Worm (Caenorhabditis elegans) whole organism, L3 larva: ENCODE data around the gene F13A2.3.

ENCODE experiments used
- R02D3.7 ChIP-seq: fragments of 150-350 bp; optimal IDR thresholded peaks from 2 replicates; lab custom pipeline; 2014; ENCODE audit warnings: missing biosample characterization, missing genetic modification characterization
- ZK546.5 ChIP-seq: sonication (generic microtip); optimal IDR thresholded peaks from 2 replicates; lab custom pipeline; 2017; ENCODE audit warnings: missing biosample characterization, missing genetic modification characterization
- ama-1 ChIP-seq: fragments of 150-350 bp; optimal IDR thresholded peaks from 2 replicates; lab custom pipeline; 2018
- ceh-82 ChIP-seq: fragments of 150-350 bp; optimal IDR thresholded peaks from 2 replicates; lab custom pipeline; 2014; ENCODE audit warnings: missing biosample characterization, missing genetic modification characterization
- ceh-9 ChIP-seq: sonication (generic microtip); optimal IDR thresholded peaks from 2 replicates; lab custom pipeline; 2018; ENCODE audit warnings: missing biosample characterization, missing genetic modification characterization
- daf-12 ChIP-seq: fragments of 150-350 bp; optimal IDR thresholded peaks from 2 replicates; lab custom pipeline; 2014; ENCODE audit warnings: missing biosample characterization, missing genetic modification reagents, missing genetic modification characterization
- egl-27 ChIP-seq: sonication (generic microtip); optimal IDR thresholded peaks from 4 replicates; lab custom pipeline; 2017; ENCODE audit warnings: missing biosample characterization, missing genetic modification reagents, missing genetic modification characterization
- egl-5 ChIP-seq: fragments of 150-350 bp; optimal IDR thresholded peaks from 2 replicates; lab custom pipeline; 2017; ENCODE audit warnings: missing biosample characterization, missing genetic modification reagents, missing genetic modification characterization, inconsistent platforms
- elt-1 ChIP-seq: fragments of 150-350 bp; optimal IDR thresholded peaks from 2 replicates; lab custom pipeline; 2014; ENCODE audit warnings: missing biosample characterization, missing genetic modification characterization
- elt-2 ChIP-seq: sonication (generic microtip); optimal IDR thresholded peaks from 2 replicates; lab custom pipeline; 2016; ENCODE audit warnings: missing genetic modification reagents, mild to moderate bottlenecking, missing genetic modification characterization, missing compliant biosample characterization
- elt-3 ChIP-seq, 3 experiments: fragments of 150-350 bp in 1 of 3; sonication (generic microtip) in 2 of 3; optimal IDR thresholded peaks; 2 replicates in 2 of 3; 4 replicates in 1 of 3; lab custom pipeline; 2014 to 2017; ENCODE audit warnings: missing biosample characterization in 3 of 3, missing genetic modification characterization in 3 of 3
- eor-1 ChIP-seq, 2 experiments: fragments of 150-350 bp; optimal IDR thresholded peaks; 2 replicates each; lab custom pipeline; 2014 to 2018; ENCODE audit warnings: missing biosample characterization in 2 of 2, missing genetic modification characterization in 2 of 2
- fkh-10 ChIP-seq: sonication (generic microtip); optimal IDR thresholded peaks from 2 replicates; lab custom pipeline; 2017; ENCODE audit warnings: missing biosample characterization, missing genetic modification reagents, missing genetic modification characterization
- fkh-2 ChIP-seq: fragments of 150-350 bp; optimal IDR thresholded peaks from 2 replicates; lab custom pipeline; 2014; ENCODE audit warnings: missing biosample characterization, missing genetic modification reagents, missing genetic modification characterization
- fos-1 ChIP-seq: fragments of 150-350 bp; optimal IDR thresholded peaks from 2 replicates; lab custom pipeline; 2014; ENCODE audit warnings: missing biosample characterization, missing genetic modification characterization
- hmg-11 ChIP-seq: sonication (generic microtip); optimal IDR thresholded peaks from 2 replicates; lab custom pipeline; 2016; ENCODE audit warnings: missing genetic modification characterization, missing compliant biosample characterization
- jun-1 ChIP-seq: fragments of 150-350 bp; optimal IDR thresholded peaks from 2 replicates; lab custom pipeline; 2014; ENCODE audit warnings: missing biosample characterization, missing genetic modification reagents, missing genetic modification characterization
- lin-15B ChIP-seq: fragments of 150-350 bp; optimal IDR thresholded peaks from 2 replicates; lab custom pipeline; 2014; ENCODE audit warnings: missing biosample characterization, missing genetic modification characterization
- lin-39 ChIP-seq: fragments of 150-350 bp; optimal IDR thresholded peaks from 2 replicates; lab custom pipeline; 2018; ENCODE audit warnings: missing biosample characterization, missing genetic modification reagents, missing genetic modification characterization
- lsy-12 ChIP-seq: sonication (generic microtip); optimal IDR thresholded peaks from 2 replicates; lab custom pipeline; 2016; ENCODE audit warnings: mild to moderate bottlenecking, missing genetic modification characterization, missing compliant biosample characterization
- mml-1 ChIP-seq: fragments of 150-350 bp; sonication (generic microtip); optimal IDR thresholded peaks from 3 replicates; lab custom pipeline; 2014; ENCODE audit warnings: missing biosample characterization, missing genetic modification characterization
- nfya-1 ChIP-seq: sonication (generic microtip); optimal IDR thresholded peaks from 2 replicates; lab custom pipeline; 2017; ENCODE audit warnings: missing genetic modification characterization, mild to moderate bottlenecking, missing compliant biosample characterization, antibody characterized with exemption, moderate library complexity; ENCODE audit not compliant: insufficient read depth
- nhr-11 ChIP-seq: fragments of 150-350 bp; optimal IDR thresholded peaks from 2 replicates; lab custom pipeline; 2014; ENCODE audit warnings: missing biosample characterization, missing genetic modification characterization
- nhr-12 ChIP-seq: fragments of 150-350 bp; optimal IDR thresholded peaks from 2 replicates; lab custom pipeline; 2014; ENCODE audit warnings: missing biosample characterization, missing genetic modification characterization
- nhr-23 ChIP-seq: fragments of 150-350 bp; optimal IDR thresholded peaks from 2 replicates; lab custom pipeline; 2014; ENCODE audit warnings: missing biosample characterization, missing genetic modification reagents, missing genetic modification characterization
- nhr-25 ChIP-seq: sonication (generic microtip); optimal IDR thresholded peaks from 2 replicates; lab custom pipeline; 2017; ENCODE audit warnings: missing biosample characterization, missing genetic modification characterization
- nhr-28 ChIP-seq: fragments of 150-350 bp; optimal IDR thresholded peaks from 2 replicates; lab custom pipeline; 2014; ENCODE audit warnings: missing biosample characterization, missing genetic modification characterization
- nhr-67 ChIP-seq: fragments of 150-350 bp; optimal IDR thresholded peaks from 2 replicates; lab custom pipeline; 2014; ENCODE audit warnings: missing biosample characterization, missing genetic modification characterization
- nhr-76 ChIP-seq: fragments of 150-350 bp; sonication (generic microtip); optimal IDR thresholded peaks from 5 replicates; lab custom pipeline; 2014; ENCODE audit warnings: missing biosample characterization, missing genetic modification characterization
- nhr-77 ChIP-seq: fragments of 150-350 bp; optimal IDR thresholded peaks from 2 replicates; lab custom pipeline; 2014; ENCODE audit warnings: missing biosample characterization, missing genetic modification characterization
- pha-4 ChIP-seq: fragments of 150-350 bp; optimal IDR thresholded peaks from 2 replicates; lab custom pipeline; 2014; ENCODE audit warnings: missing biosample characterization, missing genetic modification reagents, missing genetic modification characterization
- pqm-1 ChIP-seq: fragments of 150-350 bp; optimal IDR thresholded peaks from 2 replicates; lab custom pipeline; 2017; ENCODE audit warnings: missing biosample characterization, missing genetic modification characterization, inconsistent platforms
- sea-2 ChIP-seq: fragments of 150-350 bp; sonication (generic microtip); optimal IDR thresholded peaks from 4 replicates; lab custom pipeline; 2014; ENCODE audit warnings: missing biosample characterization, missing genetic modification reagents, missing genetic modification characterization
- snpc-4 ChIP-seq: fragments of 150-350 bp; optimal IDR thresholded peaks from 2 replicates; lab custom pipeline; 2014; ENCODE audit warnings: missing biosample characterization, missing genetic modification characterization
- unc-62 ChIP-seq: fragments of 150-350 bp; sonication (generic microtip); optimal IDR thresholded peaks from 4 replicates; lab custom pipeline; 2014; ENCODE audit warnings: missing biosample characterization, missing genetic modification reagents, missing genetic modification characterization

Gene F13A2.3

ce11 chrV:4371309-4371933 is 24.7 kb downstream of the F13A2.3 start, which contains the start of the genes gmpr-1 and fipp-1:
TSS of gene gmpr-1 (minus strand) at chrV:4371383.
TSS of gene fipp-1 (plus strand) at chrV:4371807.
- TF ChIP-seq jun-1 (tag; lab: Kevin White, UChicago) (peak; percentile 24), hmg-11 (tag; lab: Kevin White, UChicago) (peak; percentile 62), lin-39 (tag; lab: Kevin White, UChicago) (peak; percentile 16), fkh-10 (no peak), lin-15B (peak; percentile 61), nhr-23 (tag; lab: Kevin White, UChicago) (peak; percentile 69), nfya-1 (tag; lab: Kevin White, UChicago) (peak; percentile 64), elt-2 (tag; lab: Kevin White, UChicago) (peak; percentile 74), nhr-76 (tag; lab: Kevin White, UChicago) (no peak), mml-1 (tag; lab: Kevin White, UChicago) (no peak), pha-4 (tag; lab: Kevin White, UChicago) (peak; percentile 48)

ce11 chrV:4370515-4370914 is 25.6 kb downstream of the F13A2.3 start:
- TF ChIP-seq eor-1 (tag; optimal IDR thresholded peaks at IDR 0.05; lab: Kevin White, UChicago) (no peak), hmg-11 (tag; lab: Kevin White, UChicago) (no peak), nhr-25 (no peak)
- TF ChIP-seq, all 47 proteins: peak for 0

- TF ChIP-seq nhr-67 (tag; lab: Kevin White, UChicago) (no peak), pqm-1 (tag; lab: Kevin White, UChicago) (no peak), nhr-11 (tag; lab: Kevin White, UChicago) (no peak), nhr-12 (tag; lab: Kevin White, UChicago) (no peak), ama-1 (no peak), fos-1 (tag; lab: Kevin White, UChicago) (no peak), ceh-82 (no peak), egl-5 (no peak), nhr-23 (tag; lab: Kevin White, UChicago) (no peak), R02D3.7 (tag; lab: Kevin White, UChicago) (no peak), mml-1 (tag; lab: Kevin White, UChicago) (no peak), daf-12 (tag; lab: Kevin White, UChicago) (no peak), nhr-28 (no peak), unc-62 (no peak), lin-39 (tag; lab: Kevin White, UChicago) (no peak), nhr-77 (tag; lab: Kevin White, UChicago) (no peak)
Measured at ce11 chrV:4366440-4366839, 29.7 kb downstream of the F13A2.3 start, which contains the start of gene F32D1.11. TSS of gene F32D1.11 (minus strand) at chrV:4366540.

- TF ChIP-seq sea-2 (no peak), fkh-2 (tag; lab: Kevin White, UChicago) (no peak), nhr-12 (tag; lab: Kevin White, UChicago) (no peak), nhr-67 (tag; lab: Kevin White, UChicago) (no peak), egl-5 (no peak), pha-4 (tag; lab: Kevin White, UChicago) (no peak), ceh-82 (no peak), jun-1 (tag; lab: Kevin White, UChicago) (no peak)
- TF ChIP-seq, all 47 proteins: peak for 0
Measured at ce11 chrV:4364517-4364916, 31.6 kb downstream of the F13A2.3 start, which contains the start of gene grl-13. TSS of gene grl-13 (minus strand) at chrV:4364617.

ce11 chrV:4361505-4361904 is 34.7 kb downstream of the F13A2.3 start, which contains the start of gene F32D1.3:
TSS of gene F32D1.3 (minus strand) at chrV:4361569.
- no peak for TF ChIP-seq snpc-4 (tag; lab: Kevin White, UChicago)
- peak; percentile 44 for TF ChIP-seq nhr-23 (tag; lab: Kevin White, UChicago)
- no peak for TF ChIP-seq elt-2 (tag; lab: Kevin White, UChicago)
- TF ChIP-seq ZK546.5 (tag; lab: Kevin White, UChicago), result no peak
- TF ChIP-seq nhr-25, result peak; percentile 34
- peak; percentile 80 for TF ChIP-seq elt-1 (tag; lab: Kevin White, UChicago)
- TF ChIP-seq daf-12 (tag; lab: Kevin White, UChicago), result no peak
- TF ChIP-seq egl-27, result no peak
- TF ChIP-seq eor-1 (tag; optimal IDR thresholded peaks at IDR 0.05; lab: Kevin White, UChicago), result no peak
- TF ChIP-seq lin-15B, result no peak
- TF ChIP-seq nhr-28, result no peak
- no peak for TF ChIP-seq elt-3 (tag; optimal IDR thresholded peaks at IDR 0.05; lab: Kevin White, UChicago)
- TF ChIP-seq ceh-9, result no peak
- no peak for TF ChIP-seq jun-1 (tag; lab: Kevin White, UChicago)
- TF ChIP-seq nhr-67 (tag; lab: Kevin White, UChicago), result no peak
- no peak for TF ChIP-seq lsy-12 (tag; lab: Kevin White, UChicago)
